Fruit fly (Drosophila melanogaster) whole organism, embryonic: ENCODE results near the gene qless.
A peak's percentile ranks its signal among the peaks of the same experiment; 100 is the strongest.

Experiments
- ATbp ChIP-seq: fragments of 200-800 bp; sonication (Bioruptor generic); optimal IDR thresholded peaks from 2 replicates; lab custom pipeline; 2017; ENCODE audit warnings: missing biosample characterization, mild to moderate bottlenecking, missing genetic modification characterization, missing genetic modification reagents
- Asciz ChIP-seq: fragments of 200-800 bp; sonication (Bioruptor generic); optimal IDR thresholded peaks from 2 replicates; lab custom pipeline; 2017; ENCODE audit warnings: missing biosample characterization, mild to moderate bottlenecking, missing genetic modification characterization, missing genetic modification reagents
- Atf6 ChIP-seq: fragments of 200-800 bp; sonication (Bioruptor generic); IDR thresholded peaks from 2 replicates; pipeline ENCODE4 v1.3.6; 2022; ENCODE audit warnings: missing biosample characterization, missing genetic modification characterization
- CG10274 ChIP-seq: fragments of 200-800 bp; sonication (Bioruptor generic); optimal IDR thresholded peaks from 3 replicates; lab custom pipeline; 2017; ENCODE audit warnings: missing biosample characterization, mild to moderate bottlenecking, missing genetic modification characterization
- CG10431 ChIP-seq: fragments of 200-800 bp; sonication (Bioruptor generic); optimal IDR thresholded peaks from 3 replicates; lab custom pipeline; 2018; ENCODE audit warnings: missing biosample characterization, mild to moderate bottlenecking, missing genetic modification characterization
- CG17385 ChIP-seq: fragments of 200-800 bp; sonication (Bioruptor generic); optimal IDR thresholded peaks from 3 replicates; lab custom pipeline; 2018; ENCODE audit warnings: missing biosample characterization, mild to moderate bottlenecking, missing genetic modification characterization
- CG18476 ChIP-seq: fragments of 200-800 bp; sonication (Bioruptor generic); optimal IDR thresholded peaks from 2 replicates; lab custom pipeline; 2016; ENCODE audit warnings: missing biosample characterization, mild to moderate bottlenecking, missing genetic modification characterization
- CG18619 ChIP-seq: fragments of 200-800 bp; sonication (Bioruptor generic); optimal IDR thresholded peaks from 3 replicates; lab custom pipeline; 2017; ENCODE audit warnings: missing biosample characterization, mild to moderate bottlenecking, missing genetic modification characterization
- CG3281 ChIP-seq: fragments of 200-800 bp; sonication (Bioruptor generic); optimal IDR thresholded peaks from 3 replicates; lab custom pipeline; 2017; ENCODE audit warnings: missing biosample characterization, mild to moderate bottlenecking, missing genetic modification characterization
- CG3407 ChIP-seq: fragments of 200-800 bp; sonication (Bioruptor generic); optimal IDR thresholded peaks from 2 replicates; lab custom pipeline; 2018; ENCODE audit warnings: missing biosample characterization, mild to moderate bottlenecking, missing genetic modification characterization
- CG43689 ChIP-seq: fragments of 200-800 bp; sonication (Bioruptor generic); IDR thresholded peaks from 2 replicates; pipeline ENCODE4 v1.3.6; 2022; ENCODE audit warnings: missing biosample characterization, missing genetic modification characterization
- CG5953 ChIP-seq: fragments of 200-800 bp; sonication (Bioruptor generic); IDR thresholded peaks from 2 replicates; pipeline ENCODE4 v1.3.6; 2022; ENCODE audit warnings: missing biosample characterization, missing genetic modification characterization
- CG8388 ChIP-seq: fragments of 200-800 bp; sonication (Bioruptor generic); optimal IDR thresholded peaks from 2 replicates; lab custom pipeline; 2019; ENCODE audit warnings: missing biosample characterization, mild to moderate bottlenecking, missing genetic modification characterization, moderate library complexity
- CG8924 ChIP-seq: fragments of 200-800 bp; optimal IDR thresholded peaks from 3 replicates; lab custom pipeline; 2019; ENCODE audit warnings: missing biosample characterization, mild to moderate bottlenecking, missing genetic modification characterization, moderate library complexity
- CoRest ChIP-seq: fragments of 200-800 bp; sonication (Bioruptor generic); optimal IDR thresholded peaks from 3 replicates; lab custom pipeline; 2018; ENCODE audit warnings: missing biosample characterization, mild to moderate bottlenecking, missing genetic modification characterization, moderate library complexity
- Dad ChIP-seq: fragments of 200-800 bp; sonication (Bioruptor generic); optimal IDR thresholded peaks from 3 replicates; lab custom pipeline; 2016; ENCODE audit warnings: missing biosample characterization, missing genetic modification characterization
- Dip3 ChIP-seq: fragments of 200-800 bp; sonication (Bioruptor generic); optimal IDR thresholded peaks from 3 replicates; lab custom pipeline; 2016; ENCODE audit warnings: missing biosample characterization, missing genetic modification characterization
- ERR ChIP-seq: fragments of 200-800 bp; sonication (Bioruptor generic); optimal IDR thresholded peaks from 2 replicates; lab custom pipeline; 2016; ENCODE audit warnings: missing biosample characterization, missing genetic modification characterization
- Eip74EF ChIP-seq, 2 experiments: fragments of 200-800 bp in 1 of 2; fragments of >200 bp in 1 of 2; sonication (Bioruptor generic) in 1 of 2; optimal IDR thresholded peaks; 2 replicates each; lab custom pipeline; 2017 to 2019; ENCODE audit warnings: missing biosample characterization in 2 of 2, missing genetic modification characterization in 2 of 2, mild to moderate bottlenecking in 1 of 2, moderate library complexity in 1 of 2
- GATAe ChIP-seq: fragments of 200-800 bp; sonication (Bioruptor generic); conservative IDR thresholded peaks from 2 replicates; pipeline ENCODE4 v1.3.6; 2022; ENCODE audit warnings: missing biosample characterization, missing genetic modification characterization
- MESR4 ChIP-seq: fragments of 200-800 bp; sonication (Bioruptor generic); optimal IDR thresholded peaks from 2 replicates; lab custom pipeline; 2018; ENCODE audit warnings: missing biosample characterization, mild to moderate bottlenecking, missing genetic modification characterization, moderate library complexity
- MTF-1 ChIP-seq: fragments of 200-800 bp; sonication (Bioruptor generic); optimal IDR thresholded peaks from 2 replicates; lab custom pipeline; 2018; ENCODE audit warnings: missing biosample characterization, mild to moderate bottlenecking, missing genetic modification characterization, borderline replicate concordance
- Nf-YC ChIP-seq: fragments of 200-800 bp; optimal IDR thresholded peaks from 3 replicates; lab custom pipeline; 2019; ENCODE audit warnings: missing biosample characterization, mild to moderate bottlenecking, missing genetic modification characterization, moderate library complexity
- Oaz ChIP-seq: fragments of 200-800 bp; sonication (Bioruptor generic); IDR thresholded peaks from 2 replicates; pipeline ENCODE4 v1.3.6; 2022; ENCODE audit warnings: missing biosample characterization, missing genetic modification characterization
- Six4 ChIP-seq: fragments of 200-800 bp; sonication (Bioruptor generic); optimal IDR thresholded peaks from 2 replicates; lab custom pipeline; 2016; ENCODE audit warnings: missing biosample characterization, missing genetic modification characterization
- Sry-δ ChIP-seq: fragments of 200-800 bp; sonication (Bioruptor generic); optimal IDR thresholded peaks from 2 replicates; lab custom pipeline; 2016; ENCODE audit warnings: missing biosample characterization, missing genetic modification characterization
- Ssrp ChIP-seq: fragments of 200-800 bp; sonication (Bioruptor generic); optimal IDR thresholded peaks from 2 replicates; lab custom pipeline; 2018; ENCODE audit warnings: missing biosample characterization, mild to moderate bottlenecking, missing genetic modification characterization, moderate library complexity
- YL-1 ChIP-seq: fragments of 200-800 bp; sonication (Bioruptor generic); optimal IDR thresholded peaks from 3 replicates; lab custom pipeline; 2017; ENCODE audit warnings: missing biosample characterization, mild to moderate bottlenecking, missing genetic modification characterization
- ase ChIP-seq: fragments of 200-800 bp; sonication (Bioruptor generic); IDR thresholded peaks from 3 replicates; pipeline ENCODE4 v1.3.6; 2022; ENCODE audit warnings: missing biosample characterization, missing genetic modification characterization
- bigmax ChIP-seq: fragments of 200-800 bp; sonication (Bioruptor generic); optimal IDR thresholded peaks from 2 replicates; lab custom pipeline; 2018; ENCODE audit warnings: missing biosample characterization, mild to moderate bottlenecking, missing genetic modification characterization
- br ChIP-seq: fragments of >200 bp; optimal IDR thresholded peaks from 2 replicates; lab custom pipeline; 2017
- cwo ChIP-seq: fragments of 200-800 bp; sonication (Bioruptor generic); optimal IDR thresholded peaks from 3 replicates; lab custom pipeline; 2017; ENCODE audit warnings: missing biosample characterization, missing genetic modification characterization, mild to moderate bottlenecking, moderate library complexity, missing genetic modification reagents
- dmrt99B ChIP-seq: fragments of 200-800 bp; sonication (Bioruptor generic); optimal IDR thresholded peaks from 2 replicates; lab custom pipeline; 2018; ENCODE audit warnings: missing biosample characterization, mild to moderate bottlenecking, missing genetic modification characterization, moderate library complexity
- emc ChIP-seq: fragments of 200-800 bp; sonication (Bioruptor generic); optimal IDR thresholded peaks from 2 replicates; lab custom pipeline; 2016; ENCODE audit warnings: missing biosample characterization, missing genetic modification characterization
- grn ChIP-seq: fragments of 200-800 bp; sonication (Bioruptor generic); optimal IDR thresholded peaks from 3 replicates; lab custom pipeline; 2017; ENCODE audit warnings: missing biosample characterization, missing genetic modification characterization
- hb ChIP-seq: fragments of 200-800 bp; sonication (Bioruptor generic); IDR thresholded peaks from 3 replicates; pipeline ENCODE4 v1.3.6; 2022; ENCODE audit warnings: missing biosample characterization, missing genetic modification characterization; ENCODE audit not compliant: partially characterized antibody
- ind ChIP-seq: fragments of 200-800 bp; sonication (Bioruptor generic); optimal IDR thresholded peaks from 3 replicates; lab custom pipeline; 2016; ENCODE audit warnings: missing biosample characterization, missing genetic modification characterization
- jigr1 ChIP-seq: fragments of 200-800 bp; sonication (Bioruptor generic); IDR thresholded peaks from 3 replicates; pipeline ENCODE4 v1.3.6; 2022; ENCODE audit warnings: missing biosample characterization, missing genetic modification characterization
- jumu ChIP-seq: fragments of 200-800 bp; sonication (Bioruptor generic); optimal IDR thresholded peaks from 3 replicates; lab custom pipeline; 2016; ENCODE audit warnings: missing biosample characterization, missing genetic modification characterization
- knrl ChIP-seq: fragments of 200-800 bp; sonication (Bioruptor generic); IDR thresholded peaks from 3 replicates; pipeline ENCODE4 v1.3.6; 2022; ENCODE audit warnings: missing biosample characterization, missing genetic modification characterization; ENCODE audit not compliant: partially characterized antibody
- mld ChIP-seq: fragments of 200-800 bp; sonication (Bioruptor generic); IDR thresholded peaks from 3 replicates; pipeline ENCODE4 v1.3.6; 2022; ENCODE audit warnings: missing biosample characterization, missing genetic modification characterization; ENCODE audit not compliant: partially characterized antibody
- nom ChIP-seq: fragments of 200-800 bp; sonication (Bioruptor generic); optimal IDR thresholded peaks from 2 replicates; lab custom pipeline; 2017; ENCODE audit warnings: missing biosample characterization, missing genetic modification characterization, mild to moderate bottlenecking, moderate library complexity, missing genetic modification reagents
- p53 ChIP-seq: fragments of 200-800 bp; sonication (Bioruptor generic); optimal IDR thresholded peaks from 2 replicates; lab custom pipeline; 2016; ENCODE audit warnings: missing biosample characterization, missing genetic modification characterization
- salm ChIP-seq: fragments of 200-800 bp; sonication (Bioruptor generic); optimal IDR thresholded peaks from 2 replicates; lab custom pipeline; 2018; ENCODE audit warnings: missing biosample characterization, mild to moderate bottlenecking, missing genetic modification characterization
- sc ChIP-seq, 3 experiments: fragments of >200 bp in 2 of 3; fragments of 200-800 bp in 1 of 3; sonication (Bioruptor generic) in 1 of 3; optimal IDR thresholded peaks; 2 replicates in 2 of 3; 3 replicates in 1 of 3; lab custom pipeline; 2017; ENCODE audit warnings: mild to moderate bottlenecking in 1 of 3, missing biosample characterization in 1 of 3, missing genetic modification characterization in 1 of 3, missing genetic modification reagents in 1 of 3
- sens-2 ChIP-seq: fragments of 200-800 bp; sonication (Bioruptor generic); IDR thresholded peaks from 2 replicates; pipeline ENCODE4 v1.3.6; 2022; ENCODE audit warnings: missing biosample characterization, missing genetic modification characterization
- seq ChIP-seq: fragments of 200-800 bp; sonication (Bioruptor generic); IDR thresholded peaks from 2 replicates; pipeline ENCODE4 v1.3.6; 2022; ENCODE audit warnings: missing biosample characterization, missing genetic modification characterization
- tll ChIP-seq, 2 experiments: fragments of 200-800 bp in 1 of 2; fragments of >200 bp in 1 of 2; sonication (Bioruptor generic) in 1 of 2; optimal IDR thresholded peaks; 2 replicates each; lab custom pipeline; 2017 to 2019; ENCODE audit warnings: missing biosample characterization in 2 of 2, missing genetic modification characterization in 2 of 2, mild to moderate bottlenecking in 1 of 2, moderate library complexity in 1 of 2
- tx ChIP-seq: fragments of 200-800 bp; sonication (Bioruptor generic); optimal IDR thresholded peaks from 2 replicates; lab custom pipeline; 2016; ENCODE audit warnings: missing biosample characterization, missing genetic modification characterization
- wek ChIP-seq: fragments of 200-800 bp; sonication (Bioruptor generic); optimal IDR thresholded peaks from 3 replicates; lab custom pipeline; 2018; ENCODE audit warnings: missing biosample characterization, mild to moderate bottlenecking, missing genetic modification characterization, moderate library complexity

Gene qless

DNA sequence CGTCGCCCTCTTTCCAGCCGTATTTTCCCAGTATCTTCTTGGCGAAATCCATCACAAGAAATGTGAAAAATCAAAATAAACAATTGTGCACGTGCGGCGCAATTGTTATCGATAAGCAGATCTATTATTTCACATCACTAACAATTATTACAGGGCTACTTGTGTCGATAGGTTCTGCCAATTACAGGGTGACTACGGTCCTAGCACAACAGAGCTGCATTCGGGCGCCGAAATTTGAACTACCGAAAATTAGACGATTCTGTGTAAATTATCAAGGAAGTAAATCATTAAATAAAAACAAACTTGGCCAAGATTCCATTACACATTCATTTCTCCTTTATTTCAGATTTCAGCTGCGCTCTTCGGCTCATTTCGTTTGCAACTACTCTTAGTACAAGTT lies 36.6 kb downstream of the qless start, which contains the start of gene CG15561 (continued):
- TF ChIP-seq seq (GFP tag; lab: Robert Waterston, UW) (no peak), Nf-YC (tag; lab: Kevin White, UChicago) (no peak), dmrt99B (tag; lab: Kevin White, UChicago) (no peak), CG17385 (no peak), salm (tag; lab: Kevin White, UChicago) (peak; percentile 35), MTF-1 (peak; percentile 69), ind (GFP tag; lab: Kevin White, UChicago) (no peak), br (no peak), bigmax (GFP tag; lab: Kevin White, UChicago) (peak; percentile 67), CG5953 (no peak), ERR (no peak), ase (GFP tag; lab: Robert Waterston, UW) (no peak), grn (GFP tag; lab: Kevin White, UChicago) (no peak), CG8924 (tag; lab: Kevin White, UChicago) (peak; percentile 22), tx (GFP tag; lab: Kevin White, UChicago) (peak; percentile 20), CG3281 (GFP tag; lab: Kevin White, UChicago) (no peak), sc (optimal IDR thresholded peaks at IDR 0.05; lab: Kevin White, UChicago) (no peak), sc (GFP tag; optimal IDR thresholded peaks at IDR 0.05; lab: Kevin White, UChicago) (peak; percentile 25), MESR4 (GFP tag; lab: Kevin White, UChicago) (peak; percentile 59), CG18476 (GFP tag; lab: Kevin White, UChicago) (no peak), CG18619 (peak; percentile 23), CoRest (tag; lab: Kevin White, UChicago) (peak; percentile 28), CG10431 (GFP tag; lab: Kevin White, UChicago) (peak; percentile 31), Ssrp (peak; percentile 2), hb (GFP tag; lab: Robert Waterston, UW) (no peak), Dad (GFP tag; lab: Kevin White, UChicago) (peak; percentile 55), emc (GFP tag; lab: Kevin White, UChicago) (peak; percentile 22), CG43689 (GFP tag; lab: Robert Waterston, UW) (no peak), Dip3 (GFP tag; lab: Kevin White, UChicago) (no peak), wek (peak; percentile 53), CG3407 (peak; percentile 49), jumu (peak; percentile 45), ATbp (GFP tag; lab: Kevin White, UChicago) (no peak), tll (GFP tag; optimal IDR thresholded peaks at IDR 0.05; lab: Kevin White, UChicago) (no peak), Eip74EF (GFP tag; optimal IDR thresholded peaks at IDR 0.05; lab: Kevin White, UChicago) (no peak), nom (GFP tag; lab: Kevin White, UChicago) (peak; percentile 43), CG8388 (GFP tag; lab: Kevin White, UChicago) (no peak), CG10274 (GFP tag; lab: Kevin White, UChicago) (no peak), knrl (GFP tag; lab: Robert Waterston, UW) (no peak), p53 (GFP tag; lab: Kevin White, UChicago) (no peak), Asciz (GFP tag; lab: Kevin White, UChicago) (no peak), jigr1 (GFP tag; lab: Robert Waterston, UW) (no peak), YL-1 (GFP tag; lab: Kevin White, UChicago) (peak; percentile 96), sens-2 (no peak), GATAe (GFP tag; lab: Robert Waterston, UW) (no peak), cwo (GFP tag; lab: Kevin White, UChicago) (peak; percentile 95), Sry-δ (peak; percentile 96), mld (no peak), Six4 (GFP tag; lab: Kevin White, UChicago) (no peak), Atf6 (GFP tag; lab: Robert Waterston, UW) (no peak), Oaz (GFP tag; lab: Robert Waterston, UW) (no peak)
